Worm (Caenorhabditis elegans): ENCODE measurements around the gene pho-8.

pho-8 gene

ce11 chrV:11862817-11863216, 29.4 kb downstream of the pho-8 start, which contains the start of gene R13H4.6:
TSS of gene R13H4.6 (plus strand) at chrV:11863117.
- TF ChIP-seq W03F9.2 (tag; optimal IDR thresholded peaks at IDR 0.05): no peak
- no peak for TF ChIP-seq dao-5 (tag; optimal IDR thresholded peaks at IDR 0.05)
- no peak for TF ChIP-seq him-1 (tag; optimal IDR thresholded peaks at IDR 0.05)

- no peak for TF ChIP-seq him-1 (tag; optimal IDR thresholded peaks at IDR 0.05)
- no peak for TF ChIP-seq W03F9.2 (tag; optimal IDR thresholded peaks at IDR 0.05)
- TF ChIP-seq dao-5 (tag; optimal IDR thresholded peaks at IDR 0.05): no peak
Measured at ce11 chrV:11868142-11868541, 34.7 kb downstream of the pho-8 start, which contains the start of gene R13H4.7. TSS of gene R13H4.7 (minus strand) at chrV:11868242.

ce11 chrV:11875060-11875459, 41.6 kb downstream of the pho-8 start, which contains the start of gene sulp-4:
TSS of gene sulp-4 (plus strand) at chrV:11875360.
- no peak for TF ChIP-seq dao-5 (tag; optimal IDR thresholded peaks at IDR 0.05)
- TF ChIP-seq him-1 (tag; optimal IDR thresholded peaks at IDR 0.05): no peak
- no peak for TF ChIP-seq W03F9.2 (tag; optimal IDR thresholded peaks at IDR 0.05)

- TF ChIP-seq dao-5 (tag; optimal IDR thresholded peaks at IDR 0.05): no peak
- no peak for TF ChIP-seq W03F9.2 (tag; optimal IDR thresholded peaks at IDR 0.05)
- TF ChIP-seq him-1 (tag; optimal IDR thresholded peaks at IDR 0.05): no peak
Measured at ce11 chrV:11876657-11877056, 43.2 kb downstream of the pho-8 start.

- TF ChIP-seq W03F9.2 (tag; optimal IDR thresholded peaks at IDR 0.05): no peak
- TF ChIP-seq dao-5 (tag; optimal IDR thresholded peaks at IDR 0.05): no peak
- no peak for TF ChIP-seq him-1 (tag; optimal IDR thresholded peaks at IDR 0.05)
Measured at ce11 chrV:11879732-11880131, 46.3 kb downstream of the pho-8 start, which contains the start of gene sulp-5. TSS of gene sulp-5 (plus strand) at chrV:11880032.

ce11 chrV:11883215-11883614, 49.8 kb downstream of the pho-8 start:
- no peak for TF ChIP-seq him-1 (tag; optimal IDR thresholded peaks at IDR 0.05)
- no peak for TF ChIP-seq W03F9.2 (tag; optimal IDR thresholded peaks at IDR 0.05)

ce11 chrV:11885087-11885486, 51.7 kb downstream of the pho-8 start:
- TF ChIP-seq dao-5 (tag; optimal IDR thresholded peaks at IDR 0.05): no peak
- no peak for TF ChIP-seq him-1 (tag; optimal IDR thresholded peaks at IDR 0.05)
- TF ChIP-seq W03F9.2 (tag; optimal IDR thresholded peaks at IDR 0.05): no peak
